Fruit fly (Drosophila melanogaster): Measurements from ENCODE around the gene Rfk.

The Rfk gene

DNA sequence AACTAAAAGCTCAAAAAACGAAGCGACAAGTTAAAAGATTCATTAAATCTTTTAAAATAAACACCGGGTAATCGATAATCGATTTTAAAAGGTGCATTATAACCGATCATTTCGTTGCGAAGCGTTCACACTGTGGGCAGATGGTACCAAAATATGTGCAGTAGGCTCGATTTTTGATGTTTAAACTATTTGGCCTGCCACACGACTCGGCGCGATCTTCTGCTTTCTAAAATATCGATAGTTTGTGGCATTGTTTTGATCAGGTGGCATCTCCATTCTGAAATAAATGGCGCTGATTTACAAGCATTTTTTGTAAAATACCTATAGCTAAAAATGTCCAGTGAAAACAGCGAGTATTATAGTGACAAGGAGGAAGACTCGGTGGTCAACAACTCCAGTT, 7.1 kb upstream of the Rfk start, which contains the start of the genes CG10445 and lds (continued):
- no peak for TF ChIP-seq CG4282 (GFP tag; optimal IDR thresholded peaks at IDR 0.05)
- peak; percentile 43 for TF ChIP-seq CoRest (tag; optimal IDR thresholded peaks at IDR 0.05)
- TF ChIP-seq HmgZ (tag; optimal IDR thresholded peaks at IDR 0.05), result peak; percentile 27
- TF ChIP-seq dpn (GFP tag; optimal IDR thresholded peaks at IDR 0.05), result peak; percentile 0 to 37
- peak; percentile 69 for TF ChIP-seq CG17829 (tag; optimal IDR thresholded peaks at IDR 0.05)
- peak; percentile 90 for TF ChIP-seq MBD-R2 (GFP tag; IDR thresholded peaks at IDR 0.05)
- TF ChIP-seq nerfin-1 (tag; optimal IDR thresholded peaks at IDR 0.05), result no peak
- peak; percentile 23 for TF ChIP-seq CG33213 (GFP tag; optimal IDR thresholded peaks at IDR 0.05)
- TF ChIP-seq fru (optimal IDR thresholded peaks at IDR 0.05), result no peak
- peak; percentile 91 for TF ChIP-seq bbx (GFP tag; IDR thresholded peaks at IDR 0.05; ENCODE audit: partially characterized antibody)
- TF ChIP-seq CG9932 (GFP tag; IDR thresholded peaks at IDR 0.05), result peak; percentile 47
- peak; percentile 76 for TF ChIP-seq CG34224 (GFP tag; IDR thresholded peaks at IDR 0.05; ENCODE audit: partially characterized antibody)
- no peak for TF ChIP-seq aop (GFP tag; IDR thresholded peaks at IDR 0.05)
- no peak for TF ChIP-seq pan (optimal IDR thresholded peaks at IDR 0.05)
- no peak for TF ChIP-seq pan (GFP tag; optimal IDR thresholded peaks at IDR 0.05 in 1 of 2, IDR thresholded peaks at IDR 0.05 in 1 of 2)
- peak in 1 of 2 experiments; percentile 4 for TF ChIP-seq chif (GFP tag; optimal IDR thresholded peaks at IDR 0.05)
- no peak for TF ChIP-seq CG7372 (GFP tag; IDR thresholded peaks at IDR 0.05)
- TF ChIP-seq chn (GFP tag; optimal IDR thresholded peaks at IDR 0.05), result peak; percentile 11
- TF ChIP-seq fd96Cb (tag; optimal IDR thresholded peaks at IDR 0.05), result no peak
- TF ChIP-seq sob (GFP tag; IDR thresholded peaks at IDR 0.05), result peak; percentile 22; the same call in 1 of the 2 replicates
- peak; percentile 85 for TF ChIP-seq BEAF-32 (GFP tag; optimal IDR thresholded peaks at IDR 0.05)
- no peak for TF ChIP-seq Taf1 (GFP tag; IDR thresholded peaks at IDR 0.05)
- peak; percentile 18 for TF ChIP-seq CG30403 (GFP tag; optimal IDR thresholded peaks at IDR 0.05)
- TF ChIP-seq Oaz (GFP tag; IDR thresholded peaks at IDR 0.05), result no peak
- peak; percentile 90 for TF ChIP-seq Bgb (GFP tag; IDR thresholded peaks at IDR 0.05; ENCODE audit: partially characterized antibody)

DNA sequence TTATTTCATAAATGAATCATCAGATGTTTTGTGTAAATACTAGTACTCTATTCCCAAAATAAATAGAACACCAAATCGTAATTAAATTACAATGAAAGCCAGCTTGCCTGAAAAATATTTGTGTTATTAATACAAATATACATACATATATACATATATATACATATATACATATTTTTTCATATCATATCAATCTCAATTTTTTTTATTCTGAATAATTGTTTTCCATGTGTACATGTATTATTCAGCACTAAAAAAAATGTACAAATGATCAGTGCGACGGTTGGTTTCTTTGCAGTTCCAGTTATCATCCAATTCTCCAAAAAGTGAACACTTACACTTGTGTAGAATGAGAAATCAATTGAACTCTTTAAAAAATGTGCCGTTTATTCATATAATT, 461 bp upstream of the Rfk start, which contains the start of gene kipf:
kipf (plus strand) TSS at position 301 of the 400 bp plus-strand sequence.
- TF ChIP-seq CG13624 (GFP tag; optimal IDR thresholded peaks at IDR 0.05), result no peak
- 0 out of 2 replicates have a peak, but pooled peaks have one; percentile 2 for TF ChIP-seq CG32772 (GFP tag; IDR thresholded peaks at IDR 0.05)
- TF ChIP-seq dpn (GFP tag; optimal IDR thresholded peaks at IDR 0.05), result no peak
- no peak for TF ChIP-seq ttk (GFP tag; IDR thresholded peaks at IDR 0.05)
- TF ChIP-seq CG13894 (tag; optimal IDR thresholded peaks at IDR 0.05), result no peak
- no peak for TF ChIP-seq pnt (GFP tag; optimal IDR thresholded peaks at IDR 0.05)
- peak; percentile 14 for TF ChIP-seq CG10267 (tag; optimal IDR thresholded peaks at IDR 0.05)
- TF ChIP-seq E2f2 (GFP tag; IDR thresholded peaks at IDR 0.05), result no peak
- no peak for TF ChIP-seq Poxn (GFP tag; IDR thresholded peaks at IDR 0.05)
- no peak for TF ChIP-seq rib (GFP tag; IDR thresholded peaks at IDR 0.05)
- no peak for TF ChIP-seq CG2712 (tag; optimal IDR thresholded peaks at IDR 0.05)
- no peak for TF ChIP-seq CG30020 (tag; optimal IDR thresholded peaks at IDR 0.05)
- TF ChIP-seq insv (GFP tag; optimal IDR thresholded peaks at IDR 0.05), result no peak

DNA sequence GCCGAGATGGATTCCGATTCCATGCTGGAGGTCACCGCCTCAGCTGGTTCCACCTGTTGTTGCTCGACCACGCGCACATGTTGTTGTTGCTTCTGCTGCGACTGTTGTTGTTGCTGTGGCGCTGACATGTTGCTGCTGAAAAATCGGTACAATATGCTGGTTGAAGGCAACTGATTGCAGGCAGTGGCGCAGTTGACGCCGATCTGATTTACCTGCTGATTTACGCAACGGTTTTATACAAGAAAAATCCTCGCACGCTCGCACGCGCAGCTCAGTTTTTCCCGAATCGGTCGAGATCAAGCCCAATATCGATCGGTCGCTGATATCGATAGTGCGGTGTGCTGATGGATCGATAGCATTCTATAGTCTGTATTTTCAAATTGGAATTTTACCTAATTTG, 1.6 kb downstream of the Rfk start, which contains the start of gene Prat:
Prat (minus strand) TSS at position 298 of the 400 bp plus-strand sequence.
- no peak for TF ChIP-seq CG18011 (GFP tag; optimal IDR thresholded peaks at IDR 0.05)
- no peak for TF ChIP-seq CG7786 (GFP tag; optimal IDR thresholded peaks at IDR 0.05)
- no peak for TF ChIP-seq CG12104 (GFP tag; optimal IDR thresholded peaks at IDR 0.05)
- TF ChIP-seq CG11695 (GFP tag; IDR thresholded peaks at IDR 0.05), result no peak
- no peak for TF ChIP-seq CG17568 (GFP tag; optimal IDR thresholded peaks at IDR 0.05)
- no peak for TF ChIP-seq fu2 (GFP tag; optimal IDR thresholded peaks at IDR 0.05)
- peak; percentile 79 for TF ChIP-seq ato (GFP tag; IDR thresholded peaks at IDR 0.05; ENCODE audit: partially characterized antibody)
- TF ChIP-seq CG2199 (GFP tag; IDR thresholded peaks at IDR 0.05), result no peak
- no peak for TF ChIP-seq Tbp (GFP tag; optimal IDR thresholded peaks at IDR 0.05)
- TF ChIP-seq CG4424 (GFP tag; optimal IDR thresholded peaks at IDR 0.05), result no peak
- no peak for TF ChIP-seq CG4820 (GFP tag; optimal IDR thresholded peaks at IDR 0.05)
- no peak for TF ChIP-seq chif (GFP tag; optimal IDR thresholded peaks at IDR 0.05)
- TF ChIP-seq CG14441 (GFP tag; IDR thresholded peaks at IDR 0.05), result no peak
- TF ChIP-seq CG11456 (GFP tag; IDR thresholded peaks at IDR 0.05), result no peak
- no peak for TF ChIP-seq CG7556 (GFP tag; optimal IDR thresholded peaks at IDR 0.05)
- peak; percentile 70 for TF ChIP-seq trem (tag; optimal IDR thresholded peaks at IDR 0.05)
